Worm (Caenorhabditis elegans) whole organism, late embryonic: ENCODE data around the gene ZK1248.5.

ENCODE experiments used
- F13H6.1 ChIP-seq: sonication (generic microtip); optimal IDR thresholded peaks from 2 replicates; lab custom pipeline; 2016; ENCODE audit warnings: missing genetic modification characterization, missing compliant biosample characterization
- K02D7.2 ChIP-seq: sonication (generic microtip); optimal IDR thresholded peaks from 2 replicates; lab custom pipeline; 2017; ENCODE audit warnings: mild to moderate bottlenecking, missing genetic modification characterization, missing compliant biosample characterization
- ahr-1 ChIP-seq: sonication (generic microtip); optimal IDR thresholded peaks from 2 replicates; lab custom pipeline; 2016; ENCODE audit warnings: missing genetic modification characterization, missing compliant biosample characterization
- ceh-14 ChIP-seq: sonication (generic microtip); optimal IDR thresholded peaks from 2 replicates; lab custom pipeline; 2016; ENCODE audit warnings: missing genotype, missing genetic modification characterization, missing compliant biosample characterization
- ceh-18 ChIP-seq: sonication (generic microtip); optimal IDR thresholded peaks from 2 replicates; lab custom pipeline; 2016; ENCODE audit warnings: missing genetic modification characterization, missing compliant biosample characterization
- ceh-19 ChIP-seq: fragments of 200-800 bp; sonication (Bioruptor generic); optimal IDR thresholded peaks from 2 replicates; lab custom pipeline; 2018; ENCODE audit warnings: mild to moderate bottlenecking, missing genetic modification characterization, missing compliant biosample characterization
- ceh-2 ChIP-seq: sonication (generic microtip); optimal IDR thresholded peaks from 2 replicates; lab custom pipeline; 2016; ENCODE audit warnings: missing genotype, missing genetic modification characterization, missing compliant biosample characterization
- ceh-24 ChIP-seq: sonication (generic microtip); optimal IDR thresholded peaks from 2 replicates; lab custom pipeline; 2016; ENCODE audit warnings: mild to moderate bottlenecking, missing genetic modification characterization, missing compliant biosample characterization
- ceh-34 ChIP-seq: sonication (generic microtip); optimal IDR thresholded peaks from 2 replicates; lab custom pipeline; 2016; ENCODE audit warnings: mild to moderate bottlenecking, missing genetic modification characterization, missing compliant biosample characterization
- ceh-45 ChIP-seq: fragments of 200-800 bp; sonication (Bioruptor generic); IDR thresholded peaks from 2 replicates; pipeline ENCODE4 v1.3.6; 2022; ENCODE audit warnings: missing genetic modification reagents, missing genetic modification characterization, missing compliant biosample characterization
- ceh-6 ChIP-seq: fragments of 200-800 bp; sonication (Bioruptor generic); optimal IDR thresholded peaks from 2 replicates; lab custom pipeline; 2018; ENCODE audit warnings: mild to moderate bottlenecking, missing genetic modification characterization, missing compliant biosample characterization
- ceh-9 ChIP-seq: sonication (generic microtip); optimal IDR thresholded peaks from 2 replicates; lab custom pipeline; 2016; ENCODE audit warnings: mild to moderate bottlenecking, missing genetic modification characterization, inconsistent platforms, missing compliant biosample characterization
- eyg-1 ChIP-seq: sonication (generic microtip); optimal IDR thresholded peaks from 2 replicates; lab custom pipeline; 2016; ENCODE audit warnings: missing genotype, missing genetic modification characterization, missing compliant biosample characterization
- gmeb-2 ChIP-seq: sonication (generic microtip); optimal IDR thresholded peaks from 2 replicates; lab custom pipeline; 2016; ENCODE audit warnings: missing genetic modification characterization, inconsistent platforms, missing compliant biosample characterization
- hlh-13 ChIP-seq: fragments of 200-800 bp; sonication (Bioruptor generic); optimal IDR thresholded peaks from 2 replicates; lab custom pipeline; 2018; ENCODE audit warnings: mild to moderate bottlenecking, missing genetic modification characterization, missing compliant biosample characterization
- hlh-15 ChIP-seq: sonication (generic microtip); optimal IDR thresholded peaks from 2 replicates; lab custom pipeline; 2016; ENCODE audit warnings: missing genetic modification characterization, missing compliant biosample characterization
- hlh-30 ChIP-seq: sonication (generic microtip); optimal IDR thresholded peaks from 2 replicates; lab custom pipeline; 2017; ENCODE audit warnings: antibody characterized with exemption, missing genetic modification characterization, missing compliant biosample characterization; ENCODE audit not compliant: insufficient read depth
- hlh-6 ChIP-seq: sonication (generic microtip); optimal IDR thresholded peaks from 2 replicates; lab custom pipeline; 2016; ENCODE audit warnings: missing genotype, missing genetic modification characterization, missing compliant biosample characterization
- hlh-8 ChIP-seq: sonication (generic microtip); optimal IDR thresholded peaks from 2 replicates; lab custom pipeline; 2016; ENCODE audit warnings: missing genotype, missing genetic modification characterization, missing compliant biosample characterization
- lim-6 ChIP-seq: sonication (generic microtip); optimal IDR thresholded peaks from 2 replicates; lab custom pipeline; 2016; ENCODE audit warnings: missing genetic modification characterization, missing compliant biosample characterization
- nfya-1 ChIP-seq: sonication (generic microtip); optimal IDR thresholded peaks from 2 replicates; lab custom pipeline; 2017; ENCODE audit warnings: missing genetic modification characterization, mild to moderate bottlenecking, missing compliant biosample characterization, antibody characterized with exemption, moderate library complexity
- nhr-11 ChIP-seq: fragments of 150-350 bp; optimal IDR thresholded peaks from 2 replicates; lab custom pipeline; 2014; ENCODE audit warnings: missing biosample characterization, missing genetic modification characterization
- nhr-232 ChIP-seq: sonication (generic microtip); optimal IDR thresholded peaks from 2 replicates; lab custom pipeline; 2016; ENCODE audit warnings: missing genetic modification characterization, missing compliant biosample characterization
- npax-4 ChIP-seq: sonication (generic microtip); optimal IDR thresholded peaks from 2 replicates; lab custom pipeline; 2016; ENCODE audit warnings: missing genetic modification characterization, missing compliant biosample characterization
- odd-2 ChIP-seq: sonication (generic microtip); optimal IDR thresholded peaks from 2 replicates; lab custom pipeline; 2017; ENCODE audit warnings: antibody characterized with exemption, mild to moderate bottlenecking, missing genetic modification characterization, missing compliant biosample characterization
- pag-3 ChIP-seq: sonication (generic microtip); optimal IDR thresholded peaks from 2 replicates; lab custom pipeline; 2016; ENCODE audit warnings: missing compliant biosample characterization, missing genetic modification characterization, borderline replicate concordance
- pat-9 ChIP-seq: fragments of 200-800 bp; sonication (Bioruptor generic); optimal IDR thresholded peaks from 2 replicates; lab custom pipeline; 2018; ENCODE audit warnings: mild to moderate bottlenecking, missing genetic modification characterization, moderate library complexity, missing compliant biosample characterization
- pax-1 ChIP-seq: fragments of 150-350 bp; optimal IDR thresholded peaks from 2 replicates; lab custom pipeline; 2014; ENCODE audit warnings: missing biosample characterization, missing genetic modification characterization
- rnt-1 ChIP-seq: sonication (generic microtip); optimal IDR thresholded peaks from 2 replicates; lab custom pipeline; 2016; ENCODE audit warnings: missing genetic modification characterization, missing compliant biosample characterization
- syd-9 ChIP-seq: sonication (generic microtip); optimal IDR thresholded peaks from 2 replicates; lab custom pipeline; 2016; ENCODE audit warnings: mild to moderate bottlenecking, missing genetic modification characterization, moderate library complexity, missing compliant biosample characterization
- tbx-2 ChIP-seq: sonication (generic microtip); optimal IDR thresholded peaks from 2 replicates; lab custom pipeline; 2016; ENCODE audit warnings: missing genetic modification characterization, missing compliant biosample characterization
- ttx-3 ChIP-seq: sonication (generic microtip); optimal IDR thresholded peaks from 2 replicates; lab custom pipeline; 2016; ENCODE audit warnings: missing genetic modification reagents, missing genetic modification characterization, missing compliant biosample characterization
- unc-3 ChIP-seq, 2 experiments: fragments of 200-800 bp in 1 of 2; sonication (Bioruptor generic) in 1 of 2; sonication (generic microtip) in 1 of 2; conservative IDR thresholded peaks in 1 of 2; optimal IDR thresholded peaks in 1 of 2; 2 replicates each; pipeline versions ENCODE4 v1.3.6 to Lab custom; 2016 to 2022; ENCODE audit warnings: missing compliant biosample characterization in 2 of 2, missing genetic modification characterization in 2 of 2, missing genetic modification reagents in 1 of 2
- unc-42 ChIP-seq: sonication (generic microtip); optimal IDR thresholded peaks from 2 replicates; lab custom pipeline; 2016; ENCODE audit warnings: missing genotype, missing genetic modification characterization, missing compliant biosample characterization
- zip-5 ChIP-seq: sonication (generic microtip); optimal IDR thresholded peaks from 2 replicates; lab custom pipeline; 2016; ENCODE audit warnings: missing genetic modification characterization, missing compliant biosample characterization

The ZK1248.5 gene

DNA sequence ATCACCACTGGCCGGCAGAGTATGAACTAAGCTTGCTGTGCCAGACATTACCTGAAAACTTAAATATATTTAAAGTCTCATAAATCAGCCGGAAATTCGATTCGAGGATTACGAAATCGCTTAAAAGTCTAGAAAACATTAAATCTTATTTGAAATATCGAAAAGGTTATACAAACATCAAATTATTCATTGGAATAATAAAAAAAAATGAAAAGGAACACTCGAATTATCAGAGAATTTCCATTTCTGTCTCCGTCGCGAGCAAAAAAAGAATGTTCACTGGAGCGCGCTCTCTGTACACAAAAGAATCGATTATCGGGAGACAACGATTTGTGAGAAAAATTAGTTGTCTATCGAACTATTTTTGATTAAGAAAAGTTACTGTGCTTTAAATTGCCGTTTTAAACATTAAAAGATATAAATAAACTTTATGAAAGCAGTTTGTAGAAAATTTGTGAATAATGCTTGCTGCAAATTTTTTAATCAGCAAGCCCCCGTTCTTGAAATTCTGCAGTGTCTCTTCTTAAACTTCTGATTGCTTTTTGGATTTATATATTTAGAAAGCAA, 25.9 kb downstream of the ZK1248.5 start, which contains the start of gene fzo-1 (continued):
- TF ChIP-seq unc-3 (GFP tag; conservative IDR thresholded peaks at IDR 0.05; lab: Robert Waterston, UW) (no peak), unc-3 (tag; optimal IDR thresholded peaks at IDR 0.05; lab: Kevin White, UChicago) (peak; percentile 74), zip-5 (tag; lab: Kevin White, UChicago) (peak; percentile 96), ahr-1 (tag; lab: Kevin White, UChicago) (peak; percentile 81), npax-4 (peak; percentile 16), ceh-18 (peak; percentile 28), ceh-2 (tag; lab: Kevin White, UChicago) (peak; percentile 97), hlh-15 (peak; percentile 60), rnt-1 (tag; lab: Kevin White, UChicago) (peak; percentile 59), pag-3 (tag; lab: Kevin White, UChicago) (peak; percentile 75), pat-9 (tag; lab: Kevin White, UChicago) (no peak), ttx-3 (tag; lab: Kevin White, UChicago) (no peak), hlh-30 (tag; lab: Kevin White, UChicago) (no peak), unc-42 (tag; lab: Kevin White, UChicago) (peak; percentile 71), pax-1 (tag; lab: Kevin White, UChicago) (peak; percentile 49), nhr-11 (tag; lab: Kevin White, UChicago) (no peak), ceh-9 (no peak)

DNA sequence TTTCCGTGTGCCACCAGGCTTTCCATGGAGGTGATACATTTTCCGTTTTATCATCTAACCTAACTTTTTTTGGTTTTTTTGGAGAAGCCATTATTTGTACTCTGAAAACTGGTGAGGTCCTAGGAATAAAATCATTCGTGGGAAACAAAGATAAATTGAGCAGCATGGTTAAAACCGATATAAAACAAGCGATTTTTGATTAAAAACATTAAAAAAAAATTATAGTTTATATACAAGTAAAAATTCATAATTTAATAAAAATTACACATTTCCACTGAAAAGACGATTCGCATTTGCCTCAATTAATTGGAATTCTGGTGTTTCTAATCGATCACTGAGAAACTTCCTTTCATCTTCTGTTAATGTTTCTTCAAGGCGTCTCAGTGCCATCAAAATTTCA, 28.1 kb downstream of the ZK1248.5 start, which contains the start of gene ZK1248.15:
ZK1248.15 (minus strand) TSS at position 101 of the 400 bp plus-strand sequence.
- TF ChIP-seq ceh-6 (GFP tag; lab: Kevin White, UChicago), result no peak
- no peak for TF ChIP-seq ceh-14
- no peak for TF ChIP-seq nhr-232
- TF ChIP-seq zip-5 (tag; lab: Kevin White, UChicago), result no peak
- TF ChIP-seq lim-6 (tag; lab: Kevin White, UChicago), result no peak
- TF ChIP-seq rnt-1 (tag; lab: Kevin White, UChicago), result no peak
- no peak for TF ChIP-seq ceh-19 (GFP tag; lab: Kevin White, UChicago)
- no peak for TF ChIP-seq ceh-24 (tag; lab: Kevin White, UChicago)
- no peak for TF ChIP-seq hlh-6 (tag; lab: Kevin White, UChicago)
- no peak for TF ChIP-seq K02D7.2 (tag; lab: Kevin White, UChicago)
- no peak for TF ChIP-seq odd-2 (tag; lab: Kevin White, UChicago)
- no peak for TF ChIP-seq syd-9
- no peak for TF ChIP-seq hlh-13 (GFP tag; lab: Kevin White, UChicago)
- TF ChIP-seq pat-9 (tag; lab: Kevin White, UChicago), result no peak
- no peak for TF ChIP-seq gmeb-2 (tag; lab: Kevin White, UChicago)
- TF ChIP-seq npax-4, result no peak

DNA sequence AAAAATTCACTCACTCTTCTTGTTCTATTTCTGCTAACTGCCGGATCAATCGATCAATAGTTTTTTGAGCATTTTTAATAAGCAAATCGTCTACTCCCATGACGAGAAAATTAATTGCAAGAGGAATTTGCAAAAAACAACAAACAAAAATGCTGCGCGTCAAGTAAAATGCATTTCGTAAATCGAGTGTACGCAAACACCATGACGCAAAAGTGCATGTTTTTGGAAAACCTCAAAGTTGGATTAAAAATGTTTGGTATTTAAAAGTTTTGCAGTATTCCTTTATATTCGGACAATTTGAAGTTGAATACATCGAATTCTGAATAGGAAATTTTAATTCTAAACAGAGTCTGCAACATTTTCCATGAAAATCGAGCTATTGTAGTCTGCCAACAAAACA, 28.9 kb downstream of the ZK1248.5 start, which contains the start of gene ZK1248.19:
ZK1248.19 (minus strand) TSS at position 188 of the 400 bp plus-strand sequence.
- TF ChIP-seq hlh-13 (GFP tag; lab: Kevin White, UChicago) (no peak), ceh-34 (tag; lab: Kevin White, UChicago) (no peak), npax-4 (no peak), F13H6.1 (tag; lab: Kevin White, UChicago) (no peak), nfya-1 (tag; lab: Kevin White, UChicago) (peak; percentile 28), ceh-45 (GFP tag; lab: Robert Waterston, UW) (no peak)

DNA sequence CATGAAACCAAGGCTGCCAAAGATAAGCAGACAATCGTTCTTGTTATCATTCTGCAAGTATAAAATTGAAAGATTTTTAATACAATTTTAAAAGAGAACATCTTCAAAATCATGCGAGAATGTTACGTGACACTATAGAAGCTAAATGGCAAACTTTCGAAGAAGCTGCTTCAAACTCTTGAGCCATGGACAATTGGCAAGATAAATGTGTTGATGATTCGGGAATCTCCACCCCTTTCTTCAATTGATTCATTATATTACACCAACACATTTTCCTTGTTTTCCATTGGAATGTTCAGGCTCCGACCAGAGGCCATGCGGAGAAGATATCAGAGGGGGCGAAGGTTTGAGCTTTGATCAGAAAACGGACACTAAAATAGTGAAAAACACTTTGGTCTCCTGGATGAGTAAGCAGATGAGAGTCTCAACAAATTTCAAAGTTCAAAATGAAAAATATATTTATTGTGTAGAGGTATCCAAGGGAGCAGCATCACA, 30.8 kb downstream of the ZK1248.5 start, which contains the start of gene lec-5:
lec-5 (minus strand) TSS at position 51 of the 495 bp plus-strand sequence.
- TF ChIP-seq hlh-8 (no peak), tbx-2 (tag; lab: Kevin White, UChicago) (no peak), ceh-6 (GFP tag; lab: Kevin White, UChicago) (no peak), F13H6.1 (tag; lab: Kevin White, UChicago) (no peak), ceh-18 (peak; percentile 68), eyg-1 (tag; lab: Kevin White, UChicago) (no peak), rnt-1 (tag; lab: Kevin White, UChicago) (peak; percentile 54)
- TF ChIP-seq, all 69 proteins: peak for 2
